Fruit fly (Drosophila melanogaster) whole organism, embryonic: ENCODE data around the gene Shmt.

ENCODE experiments used
- Aef1 ChIP-seq: fragments of 200-800 bp; sonication (Bioruptor generic); IDR thresholded peaks from 3 replicates; pipeline ENCODE4 v1.3.6; 2022; ENCODE audit warnings: missing biosample characterization, missing genetic modification characterization
- Antp ChIP-seq: fragments of 200-800 bp; sonication (Bioruptor generic); optimal IDR thresholded peaks from 3 replicates; lab custom pipeline; 2016; ENCODE audit warnings: missing biosample characterization, missing genetic modification characterization
- Blimp-1 ChIP-seq: fragments of 200-800 bp; sonication (Bioruptor generic); optimal IDR thresholded peaks from 3 replicates; lab custom pipeline; 2018; ENCODE audit warnings: missing biosample characterization, missing genetic modification characterization, mild to moderate bottlenecking, moderate library complexity, missing genetic modification reagents
- CG10147 ChIP-seq: fragments of 200-800 bp; sonication (Bioruptor generic); optimal IDR thresholded peaks from 2 replicates; lab custom pipeline; 2019; ENCODE audit warnings: missing biosample characterization, mild to moderate bottlenecking, missing genetic modification characterization, moderate library complexity
- CG1024 ChIP-seq: fragments of 200-800 bp; sonication (Bioruptor generic); IDR thresholded peaks from 2 replicates; pipeline ENCODE4 v1.3.6; 2022; ENCODE audit warnings: missing biosample characterization, missing genetic modification characterization
- CG11695 ChIP-seq: fragments of 200-800 bp; sonication (Bioruptor generic); IDR thresholded peaks from 3 replicates; pipeline ENCODE4 v1.3.6; 2022; ENCODE audit warnings: missing biosample characterization, missing genetic modification characterization
- CG14710 ChIP-seq: fragments of 200-800 bp; sonication (Bioruptor generic); optimal IDR thresholded peaks from 3 replicates; lab custom pipeline; 2019; ENCODE audit warnings: missing biosample characterization, mild to moderate bottlenecking, missing genetic modification characterization, moderate library complexity
- CG16815 ChIP-seq: fragments of 200-800 bp; sonication (Bioruptor generic); optimal IDR thresholded peaks from 3 replicates; lab custom pipeline; 2017; ENCODE audit warnings: missing biosample characterization, mild to moderate bottlenecking, missing genetic modification characterization
- CG16863 ChIP-seq: fragments of 200-800 bp; sonication (Bioruptor generic); optimal IDR thresholded peaks from 3 replicates; lab custom pipeline; 2016; ENCODE audit warnings: missing biosample characterization, missing genetic modification characterization
- CG17912 ChIP-seq: fragments of 200-800 bp; sonication (Bioruptor generic); optimal IDR thresholded peaks from 2 replicates; lab custom pipeline; 2018; ENCODE audit warnings: missing biosample characterization, mild to moderate bottlenecking, missing genetic modification characterization
- CG18599 ChIP-seq: fragments of 200-800 bp; sonication (Bioruptor generic); optimal IDR thresholded peaks from 3 replicates; lab custom pipeline; 2017; ENCODE audit warnings: missing biosample characterization, missing genetic modification characterization, mild to moderate bottlenecking, moderate library complexity, missing genetic modification reagents
- CG2129 ChIP-seq: fragments of 200-800 bp; sonication (Bioruptor generic); IDR thresholded peaks from 2 replicates; pipeline ENCODE4 v1.3.6; 2022; ENCODE audit warnings: missing biosample characterization, missing genetic modification characterization; ENCODE audit not compliant: partially characterized antibody
- CG2889 ChIP-seq: fragments of 200-800 bp; sonication (Bioruptor generic); IDR thresholded peaks from 3 replicates; pipeline ENCODE4 v1.3.6; 2022; ENCODE audit warnings: missing biosample characterization, missing genetic modification characterization
- CG4424 ChIP-seq: fragments of 200-800 bp; sonication (Bioruptor generic); optimal IDR thresholded peaks from 3 replicates; lab custom pipeline; 2016; ENCODE audit warnings: missing biosample characterization, missing genetic modification characterization
- CG5180 ChIP-seq: fragments of 200-800 bp; sonication (Bioruptor generic); optimal IDR thresholded peaks from 3 replicates; lab custom pipeline; 2017; ENCODE audit warnings: missing biosample characterization, missing genetic modification characterization, mild to moderate bottlenecking, moderate library complexity, missing genetic modification reagents
- CG6791 ChIP-seq: fragments of 200-800 bp; sonication (Bioruptor generic); IDR thresholded peaks from 3 replicates; pipeline ENCODE4 v1.3.6; 2022; ENCODE audit warnings: missing biosample characterization, missing genetic modification characterization; ENCODE audit not compliant: partially characterized antibody
- CG8765 ChIP-seq: fragments of 200-800 bp; sonication (Bioruptor generic); IDR thresholded peaks from 2 replicates; pipeline ENCODE4 v1.3.6; 2022; ENCODE audit warnings: missing biosample characterization, missing genetic modification characterization
- CG9215 ChIP-seq: fragments of 200-800 bp; sonication (Bioruptor generic); IDR thresholded peaks from 2 replicates; pipeline ENCODE4 v1.3.6; 2022; ENCODE audit warnings: missing biosample characterization, missing genetic modification characterization
- CHES-1-like ChIP-seq: fragments of 200-800 bp; sonication (Bioruptor generic); optimal IDR thresholded peaks from 2 replicates; lab custom pipeline; 2016; ENCODE audit warnings: missing biosample characterization, missing genetic modification characterization
- CkIIα-i1 ChIP-seq: fragments of 200-800 bp; sonication (Bioruptor generic); IDR thresholded peaks from 2 replicates; pipeline ENCODE4 v1.3.6; 2022; ENCODE audit warnings: missing biosample characterization, missing genetic modification characterization
- Dbx ChIP-seq: fragments of 200-800 bp; sonication (Bioruptor generic); IDR thresholded peaks from 3 replicates; pipeline ENCODE4 v1.3.6; 2022; ENCODE audit warnings: missing biosample characterization, missing genetic modification characterization
- Eip74EF ChIP-seq, 2 experiments: fragments of 200-800 bp in 1 of 2; fragments of >200 bp in 1 of 2; sonication (Bioruptor generic) in 1 of 2; optimal IDR thresholded peaks; 2 replicates each; lab custom pipeline; 2017 to 2019; ENCODE audit warnings: missing biosample characterization in 2 of 2, missing genetic modification characterization in 2 of 2, mild to moderate bottlenecking in 1 of 2, moderate library complexity in 1 of 2
- Hmr ChIP-seq: fragments of 200-800 bp; sonication (Bioruptor generic); optimal IDR thresholded peaks from 3 replicates; lab custom pipeline; 2017; ENCODE audit warnings: mild to moderate bottlenecking, missing biosample characterization, missing genetic modification reagents, missing genetic modification characterization
- Mrtf ChIP-seq: fragments of 200-800 bp; sonication (Bioruptor generic); IDR thresholded peaks from 3 replicates; pipeline ENCODE4 v1.3.6; 2022; ENCODE audit warnings: missing biosample characterization, missing genetic modification characterization
- Pdp1 ChIP-seq, 2 experiments: fragments of 200-800 bp; sonication (Bioruptor generic); optimal IDR thresholded peaks; 3 replicates each; lab custom pipeline; 2016; ENCODE audit warnings: missing biosample characterization in 2 of 2, missing genetic modification characterization in 2 of 2, mild to moderate bottlenecking in 1 of 2, moderate library complexity in 1 of 2
- abd-A ChIP-seq: fragments of 200-800 bp; sonication (Bioruptor generic); optimal IDR thresholded peaks from 3 replicates; lab custom pipeline; 2019; ENCODE audit warnings: missing biosample characterization, mild to moderate bottlenecking, missing genetic modification characterization, moderate library complexity
- ara ChIP-seq: fragments of 200-800 bp; sonication (Bioruptor generic); IDR thresholded peaks from 2 replicates; pipeline ENCODE4 v1.3.6; 2022; ENCODE audit warnings: missing biosample characterization, missing genetic modification characterization
- az2 ChIP-seq: fragments of 200-800 bp; sonication (Bioruptor generic); optimal IDR thresholded peaks from 3 replicates; lab custom pipeline; 2016; ENCODE audit warnings: missing biosample characterization, missing genetic modification characterization
- br ChIP-seq: fragments of >200 bp; optimal IDR thresholded peaks from 2 replicates; lab custom pipeline; 2017
- btn ChIP-seq: fragments of 200-800 bp; sonication (Bioruptor generic); optimal IDR thresholded peaks from 2 replicates; lab custom pipeline; 2016; ENCODE audit warnings: missing biosample characterization, missing genetic modification characterization
- cato ChIP-seq: fragments of 200-800 bp; sonication (Bioruptor generic); optimal IDR thresholded peaks from 2 replicates; lab custom pipeline; 2016; ENCODE audit warnings: missing biosample characterization, missing genetic modification characterization, borderline replicate concordance
- dm ChIP-seq: fragments of 200-800 bp; sonication (Bioruptor generic); optimal IDR thresholded peaks from 3 replicates; lab custom pipeline; 2016; ENCODE audit warnings: missing biosample characterization, missing genetic modification characterization
- dpn ChIP-seq, 2 experiments: fragments of 200-800 bp; sonication (Bioruptor generic); optimal IDR thresholded peaks; 3 replicates each; lab custom pipeline; 2016; ENCODE audit warnings: missing biosample characterization in 2 of 2, missing genetic modification characterization in 2 of 2
- hb ChIP-seq: fragments of 200-800 bp; sonication (Bioruptor generic); IDR thresholded peaks from 3 replicates; pipeline ENCODE4 v1.3.6; 2022; ENCODE audit warnings: missing biosample characterization, missing genetic modification characterization; ENCODE audit not compliant: partially characterized antibody
- hkb ChIP-seq, 2 experiments: fragments of 200-800 bp in 1 of 2; fragments of >200 bp in 1 of 2; sonication (Bioruptor generic) in 1 of 2; IDR thresholded peaks in 1 of 2; optimal IDR thresholded peaks in 1 of 2; 2 replicates each; pipeline versions ENCODE4 v1.3.6 to Lab custom; 2017 to 2022; ENCODE audit warnings: missing biosample characterization in 1 of 2, missing genetic modification characterization in 1 of 2
- kni ChIP-seq: fragments of 200-800 bp; sonication (Bioruptor generic); optimal IDR thresholded peaks from 3 replicates; lab custom pipeline; 2017; ENCODE audit warnings: mild to moderate bottlenecking, missing biosample characterization, missing genetic modification reagents, missing genetic modification characterization
- lola ChIP-seq, 3 experiments: fragments of >200 bp in 2 of 3; fragments of 200-800 bp in 1 of 3; sonication (Bioruptor generic) in 1 of 3; optimal IDR thresholded peaks; 2 replicates each; lab custom pipeline; 2017 to 2019; ENCODE audit warnings: missing biosample characterization in 3 of 3, missing genetic modification characterization in 3 of 3, mild to moderate bottlenecking in 1 of 3, moderate library complexity in 1 of 3
- mirr ChIP-seq: fragments of 200-800 bp; sonication (Bioruptor generic); optimal IDR thresholded peaks from 3 replicates; lab custom pipeline; 2018; ENCODE audit warnings: missing biosample characterization, mild to moderate bottlenecking, missing genetic modification characterization
- nom ChIP-seq: fragments of 200-800 bp; sonication (Bioruptor generic); optimal IDR thresholded peaks from 2 replicates; lab custom pipeline; 2017; ENCODE audit warnings: missing biosample characterization, missing genetic modification characterization, mild to moderate bottlenecking, moderate library complexity, missing genetic modification reagents
- pb ChIP-seq: fragments of 200-800 bp; sonication (Bioruptor generic); optimal IDR thresholded peaks from 3 replicates; lab custom pipeline; 2016; ENCODE audit warnings: missing biosample characterization, missing genetic modification characterization
- pnt ChIP-seq: fragments of 200-800 bp; sonication (Bioruptor generic); optimal IDR thresholded peaks from 3 replicates; lab custom pipeline; 2016; ENCODE audit warnings: missing biosample characterization, missing genetic modification characterization
- prd ChIP-seq, 3 experiments: fragments of >200 bp in 2 of 3; fragments of 200-800 bp in 1 of 3; sonication (Bioruptor generic) in 1 of 3; optimal IDR thresholded peaks in 2 of 3; IDR thresholded peaks in 1 of 3; 2 replicates in 2 of 3; 3 replicates in 1 of 3; pipeline versions ENCODE4 v1.3.6 to Lab custom; 2017 to 2022; ENCODE audit warnings: missing biosample characterization in 1 of 3, missing genetic modification characterization in 1 of 3
- pzg ChIP-seq: fragments of 200-800 bp; sonication (Bioruptor generic); optimal IDR thresholded peaks from 3 replicates; lab custom pipeline; 2018; ENCODE audit warnings: missing biosample characterization, mild to moderate bottlenecking, missing genetic modification characterization, moderate library complexity
- ro ChIP-seq: fragments of 200-800 bp; sonication (Bioruptor generic); IDR thresholded peaks from 2 replicates; pipeline ENCODE4 v1.3.6; 2022; ENCODE audit warnings: missing biosample characterization, missing genetic modification characterization
- sens ChIP-seq: fragments of 200-800 bp; sonication (Bioruptor generic); peaks from one replicate; lab custom pipeline; 2016; ENCODE audit warnings: missing biosample characterization, missing genetic modification characterization
- shn ChIP-seq: fragments of 200-800 bp; sonication (Bioruptor generic); optimal IDR thresholded peaks from 3 replicates; lab custom pipeline; 2016; ENCODE audit warnings: missing biosample characterization, missing genetic modification characterization
- slbo ChIP-seq: fragments of 200-800 bp; sonication (Bioruptor generic); IDR thresholded peaks from 2 replicates; pipeline ENCODE4 v1.3.6; 2022; ENCODE audit warnings: missing biosample characterization, missing genetic modification characterization
- tll ChIP-seq, 2 experiments: fragments of 200-800 bp in 1 of 2; fragments of >200 bp in 1 of 2; sonication (Bioruptor generic) in 1 of 2; optimal IDR thresholded peaks; 2 replicates each; lab custom pipeline; 2017 to 2019; ENCODE audit warnings: missing biosample characterization in 2 of 2, missing genetic modification characterization in 2 of 2, mild to moderate bottlenecking in 1 of 2, moderate library complexity in 1 of 2
- wdn ChIP-seq: fragments of 200-800 bp; sonication (Bioruptor generic); IDR thresholded peaks from 2 replicates; pipeline ENCODE4 v1.3.6; 2022; ENCODE audit warnings: missing biosample characterization, missing genetic modification characterization

Shmt gene

dm6 chrX:5888933-5889332 is 27.7 kb downstream of the Shmt start (continued):
- TF ChIP-seq CG18599 (peak; percentile 46), CG4424 (GFP tag; lab: Kevin White, UChicago) (peak; percentile 41), CG6791 (GFP tag; lab: Robert Waterston, UW) (no peak), shn (GFP tag; lab: Kevin White, UChicago) (no peak), Dbx (GFP tag; lab: Robert Waterston, UW) (no peak), hkb (optimal IDR thresholded peaks at IDR 0.05; lab: Kevin White, UChicago) (no peak), hkb (GFP tag; IDR thresholded peaks at IDR 0.05; lab: Robert Waterston, UW) (0 out of 2 replicates have a peak, but pooled peaks have one; percentile 34), Eip74EF (GFP tag; optimal IDR thresholded peaks at IDR 0.05; lab: Kevin White, UChicago) (no peak), az2 (peak; percentile 18), CG11695 (no peak), Pdp1 (GFP tag; optimal IDR thresholded peaks at IDR 0.05; lab: Kevin White, UChicago) (peak; percentile 0 to 19), mirr (GFP tag; lab: Kevin White, UChicago) (no peak), hb (no peak), slbo (GFP tag; lab: Robert Waterston, UW) (peak; percentile 37; the same call in 1 of the 2 replicates), lola (GFP tag; optimal IDR thresholded peaks at IDR 0.05; lab: Kevin White, UChicago) (no peak), CHES-1-like (GFP tag; lab: Kevin White, UChicago) (no peak), CkIIα-i1 (no peak), CG9215 (GFP tag; lab: Robert Waterston, UW) (no peak), Mrtf (GFP tag; lab: Robert Waterston, UW) (0 out of 3 replicates have a peak, but pooled peaks have one; percentile 6), CG1024 (GFP tag; lab: Robert Waterston, UW) (no peak), abd-A (tag; lab: Kevin White, UChicago) (peak; percentile 54), dpn (GFP tag; optimal IDR thresholded peaks at IDR 0.05; lab: Kevin White, UChicago) (peak in 1 of 2 experiments; percentile 34), Blimp-1 (GFP tag; lab: Kevin White, UChicago) (peak; percentile 29), CG5180 (GFP tag; lab: Kevin White, UChicago) (no peak), kni (GFP tag; lab: Kevin White, UChicago) (peak; percentile 69), ro (GFP tag; lab: Robert Waterston, UW) (no peak), prd (optimal IDR thresholded peaks at IDR 0.05; lab: Kevin White, UChicago) (no peak), prd (GFP tag; IDR thresholded peaks at IDR 0.05; lab: Robert Waterston, UW) (peak; percentile 42; the same call in 2 of the 3 replicates), CG14710 (peak; percentile 34), sens (GFP tag; lab: Kevin White, UChicago) (peak; percentile 91), Aef1 (GFP tag; lab: Robert Waterston, UW) (no peak), CG10147 (GFP tag; lab: Kevin White, UChicago) (no peak), pb (GFP tag; lab: Kevin White, UChicago) (peak; percentile 13), btn (GFP tag; lab: Kevin White, UChicago) (no peak), CG17912 (no peak), CG2129 (GFP tag; lab: Robert Waterston, UW) (no peak), CG8765 (no peak), Hmr (GFP tag; lab: Kevin White, UChicago) (peak; percentile 27), CG2889 (GFP tag; lab: Robert Waterston, UW) (no peak), br (no peak), cato (GFP tag; lab: Kevin White, UChicago) (no peak), dm (GFP tag; lab: Kevin White, UChicago) (no peak), pnt (GFP tag; lab: Kevin White, UChicago) (peak; percentile 43), nom (GFP tag; lab: Kevin White, UChicago) (no peak), pzg (GFP tag; lab: Kevin White, UChicago) (no peak), wdn (no peak), Antp (GFP tag; lab: Kevin White, UChicago) (peak; percentile 54), CG16863 (GFP tag; lab: Kevin White, UChicago) (peak; percentile 34), CG16815 (no peak), tll (GFP tag; optimal IDR thresholded peaks at IDR 0.05; lab: Kevin White, UChicago) (no peak), ara (GFP tag; lab: Robert Waterston, UW) (peak; percentile 40; the same call in 1 of the 2 replicates)
